Worm (Caenorhabditis elegans) whole organism, midembryonic: ENCODE measurements around the gene fbxb-16.

Experiments
- med-1 ChIP-seq: sonication (generic microtip); optimal IDR thresholded peaks from 2 replicates; lab custom pipeline; 2017; ENCODE audit warnings: missing genetic modification characterization, mild to moderate bottlenecking, missing compliant biosample characterization, antibody characterized with exemption, missing genetic modification reagents; ENCODE audit not compliant: insufficient read depth
- tab-1 ChIP-seq: fragments of 200-800 bp; sonication (Bioruptor generic); IDR thresholded peaks from 2 replicates; pipeline ENCODE4 v1.3.6; 2022; ENCODE audit warnings: missing genetic modification characterization, missing compliant biosample characterization
- ztf-23 ChIP-seq: fragments of 200-800 bp; sonication (Bioruptor generic); IDR thresholded peaks from 2 replicates; pipeline ENCODE4 v1.3.6; 2022; ENCODE audit warnings: missing genetic modification reagents, missing genetic modification characterization, missing compliant biosample characterization

DNA sequence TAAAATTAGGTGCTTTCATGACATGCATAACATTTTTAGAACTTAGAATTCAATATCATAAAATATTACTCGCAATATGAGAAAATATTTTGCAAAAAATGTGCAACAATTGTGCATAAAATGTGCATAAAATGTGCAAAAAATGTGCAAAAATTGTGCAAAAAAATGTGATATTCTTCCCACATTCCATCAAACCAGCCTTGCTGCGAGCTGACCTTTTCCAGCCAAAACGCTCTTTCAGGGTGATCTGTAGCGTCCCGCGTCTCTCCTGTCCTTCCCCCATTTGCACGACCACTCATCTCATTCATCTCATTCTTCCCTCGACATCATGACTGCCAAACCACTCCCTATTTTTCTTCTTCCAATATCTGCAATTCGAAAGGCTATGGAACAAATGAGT is 24.4 kb upstream of the fbxb-16 start, which contains the start of gene fbxb-17:
- TF ChIP-seq med-1 (GFP tag; lab: Kevin White, UChicago) (no peak), tab-1 (GFP tag; lab: Robert Waterston, UW) (no peak), ztf-23 (GFP tag; lab: Robert Waterston, UW) (no peak)
